Fruit fly (Drosophila melanogaster): ENCODE measurements around the gene CG11357.

CG11357 gene

DNA sequence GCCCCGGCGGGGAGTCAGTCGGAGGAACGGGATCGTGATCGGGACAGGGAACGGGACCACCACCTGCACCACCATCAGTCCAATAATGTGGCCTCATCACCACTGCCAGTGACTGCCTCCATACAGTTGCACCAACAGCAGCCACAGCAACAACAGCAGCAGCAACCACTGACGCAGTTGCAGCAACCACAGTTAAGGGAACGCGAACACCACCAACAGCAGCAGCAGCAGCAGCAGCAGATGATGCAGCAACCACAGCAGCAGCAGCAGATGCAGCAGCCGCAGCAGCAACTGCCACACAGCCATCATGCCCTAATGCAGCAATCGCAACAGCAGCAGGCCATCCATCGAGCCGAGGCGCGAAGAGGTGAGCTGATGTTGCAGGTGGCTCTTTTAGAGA lies 33.5 kb downstream of the CG11357 start:
- TF ChIP-seq Dfd (GFP tag; optimal IDR thresholded peaks at IDR 0.05) (peak; percentile 93), CG9705 (GFP tag; optimal IDR thresholded peaks at IDR 0.05) (no peak)

- no peak for TF ChIP-seq tai (GFP tag; optimal IDR thresholded peaks at IDR 0.05)
- TF ChIP-seq h (GFP tag; optimal IDR thresholded peaks at IDR 0.05): no peak
- TF ChIP-seq Dfd (GFP tag; optimal IDR thresholded peaks at IDR 0.05): peak; percentile 95
These were observed 48.2 kb downstream of the CG11357 start for dm6 chr3L:4590051-4590450.

DNA sequence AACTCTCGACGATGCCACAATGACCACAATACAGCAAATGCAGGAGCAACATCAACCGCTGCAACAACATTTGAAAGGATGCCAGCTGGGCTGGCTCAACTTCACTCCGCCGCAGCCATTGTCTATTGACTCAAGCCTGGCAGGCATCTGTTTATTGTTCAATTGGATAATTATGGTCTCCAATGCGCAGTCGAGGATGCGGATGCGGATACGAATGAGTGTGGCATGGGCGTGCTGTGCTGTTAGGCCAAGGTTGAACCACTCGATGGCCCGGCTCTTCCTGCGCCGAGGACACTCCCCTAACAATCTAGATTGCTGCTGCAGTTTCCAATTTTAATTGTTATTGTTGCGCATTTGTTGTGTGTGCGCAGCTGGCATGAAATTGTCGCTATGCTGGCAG lies 57.9 kb downstream of the CG11357 start:
- TF ChIP-seq Jra (GFP tag; optimal IDR thresholded peaks at IDR 0.05): no peak
- TF ChIP-seq psq (GFP tag; optimal IDR thresholded peaks at IDR 0.05): no peak
- no peak for TF ChIP-seq Hnf4 (GFP tag; optimal IDR thresholded peaks at IDR 0.05)
- no peak for TF ChIP-seq Vsx2 (GFP tag; optimal IDR thresholded peaks at IDR 0.05; ENCODE audit: partially characterized antibody)
- no peak for TF ChIP-seq lola (GFP tag; optimal IDR thresholded peaks at IDR 0.05)
- TF ChIP-seq N (GFP tag; optimal IDR thresholded peaks at IDR 0.05): no peak
- TF ChIP-seq dl (GFP tag; optimal IDR thresholded peaks at IDR 0.05; ENCODE audit: insufficient read depth in 1 of 2, partially characterized antibody in 2 of 2): no peak
- TF ChIP-seq sv (GFP tag; optimal IDR thresholded peaks at IDR 0.05): no peak
- no peak for TF ChIP-seq rgr (GFP tag; optimal IDR thresholded peaks at IDR 0.05)
- TF ChIP-seq Abd-B (GFP tag; optimal IDR thresholded peaks at IDR 0.05): no peak
- TF ChIP-seq sage (GFP tag; optimal IDR thresholded peaks at IDR 0.05): no peak
- no peak for TF ChIP-seq dmrt93B (GFP tag; optimal IDR thresholded peaks at IDR 0.05)
- TF ChIP-seq Sp1 (GFP tag; optimal IDR thresholded peaks at IDR 0.05): no peak
- no peak for TF ChIP-seq CrebA (GFP tag; optimal IDR thresholded peaks at IDR 0.05; ENCODE audit: borderline replicate concordance)
- no peak for TF ChIP-seq GATAd (GFP tag; optimal IDR thresholded peaks at IDR 0.05)

DNA sequence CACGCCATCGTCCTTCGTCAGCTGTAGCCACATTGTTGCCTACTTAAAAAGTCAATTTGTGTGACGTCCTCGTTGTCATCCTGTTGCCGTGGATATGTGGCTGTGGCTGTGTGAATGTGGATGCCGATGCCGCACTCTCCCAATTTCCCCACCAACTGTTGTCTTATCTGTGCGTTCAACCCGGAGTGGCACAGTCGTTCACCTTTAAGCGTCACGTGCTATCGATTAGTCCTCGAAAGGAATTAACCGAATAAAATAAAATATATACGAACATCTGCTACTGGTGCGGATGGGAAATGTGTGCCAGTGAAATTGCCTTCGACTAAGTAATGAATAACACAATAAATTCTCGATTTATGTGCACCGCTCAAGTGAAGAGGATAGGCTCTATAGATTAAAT lies 60.5 kb downstream of the CG11357 start:
- TF ChIP-seq Hr78 (GFP tag; optimal IDR thresholded peaks at IDR 0.05) (no peak), Hnf4 (GFP tag; optimal IDR thresholded peaks at IDR 0.05) (no peak), tai (GFP tag; optimal IDR thresholded peaks at IDR 0.05) (no peak), fru (GFP tag; optimal IDR thresholded peaks at IDR 0.05) (no peak), psq (GFP tag; optimal IDR thresholded peaks at IDR 0.05) (no peak), HLH106 (tag; optimal IDR thresholded peaks at IDR 0.05) (no peak), GATAd (GFP tag; optimal IDR thresholded peaks at IDR 0.05) (no peak), dl (GFP tag; optimal IDR thresholded peaks at IDR 0.05; ENCODE audit: insufficient read depth in 1 of 2, partially characterized antibody in 2 of 2) (no peak), lola (GFP tag; optimal IDR thresholded peaks at IDR 0.05) (no peak), CG9705 (GFP tag; optimal IDR thresholded peaks at IDR 0.05) (no peak), usp (GFP tag; optimal IDR thresholded peaks at IDR 0.05) (no peak), sv (GFP tag; optimal IDR thresholded peaks at IDR 0.05) (no peak), Dfd (GFP tag; optimal IDR thresholded peaks at IDR 0.05) (no peak), Myc (optimal IDR thresholded peaks at IDR 0.05) (no peak), dsf (GFP tag; optimal IDR thresholded peaks at IDR 0.05; ENCODE audit: borderline replicate concordance) (no peak), jim (GFP tag; optimal IDR thresholded peaks at IDR 0.05) (no peak)
